Fruit fly (Drosophila melanogaster) S2 (cell line): Measurements from ENCODE around the gene UQCR-14L.

Experiments
- CG8478 ChIP-seq: fragments of >200 bp; optimal IDR thresholded peaks from 2 replicates; lab custom pipeline; 2018
- CTCF ChIP-seq, 2 experiments: fragments of >200 bp; optimal IDR thresholded peaks; 2 replicates each; lab custom pipeline; 2018

DNA sequence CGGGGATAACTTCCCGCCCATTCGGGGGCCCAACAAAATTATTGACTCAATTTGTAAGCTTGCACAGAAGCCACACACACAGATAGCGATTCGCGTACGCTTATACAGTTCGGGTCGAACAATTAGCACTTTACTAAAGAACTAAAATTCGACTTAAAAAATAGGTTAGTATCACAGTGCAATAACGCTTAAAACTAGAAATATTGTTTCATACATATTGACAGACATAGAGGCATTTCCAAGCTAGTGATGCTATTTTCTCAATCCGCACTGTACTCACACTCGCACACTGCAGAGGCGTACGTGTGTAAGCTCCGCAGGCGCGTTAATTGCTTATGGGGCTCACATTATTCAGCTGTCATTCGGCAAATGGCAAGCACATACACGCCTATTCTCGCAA lies 3.7 kb downstream of the UQCR-14L start:
- TF ChIP-seq CTCF (optimal IDR thresholded peaks at IDR 0.05; lab: Kevin White, UChicago) (no peak), CG8478 (no peak)
